Fruit fly (Drosophila melanogaster): ENCODE data around the gene Sox100B.

DNA sequence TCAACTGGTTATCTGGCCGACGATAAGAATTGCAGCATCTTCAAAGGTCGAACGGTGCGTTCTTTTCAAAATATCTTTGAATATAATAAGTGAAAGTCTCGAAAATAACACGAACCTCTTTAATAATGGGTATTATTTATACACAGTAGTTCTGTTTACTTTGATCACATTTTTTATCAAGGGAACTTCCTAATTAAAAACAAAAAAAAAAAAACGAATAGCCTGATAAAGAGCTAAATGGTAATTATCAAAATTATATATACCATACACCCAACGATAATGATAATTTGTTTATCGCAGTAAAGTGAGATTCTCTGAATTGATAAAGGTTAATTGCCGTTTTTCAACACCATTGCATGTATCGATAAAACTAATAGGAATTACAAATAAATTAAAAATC lies 65.5 kb downstream of the Sox100B start, which contains the start of gene Ktch:
- TF ChIP-seq fru (GFP tag; optimal IDR thresholded peaks at IDR 0.05) (no peak), rgr (GFP tag; optimal IDR thresholded peaks at IDR 0.05) (no peak), br (GFP tag; optimal IDR thresholded peaks at IDR 0.05) (no peak), OdsH (GFP tag; optimal IDR thresholded peaks at IDR 0.05) (no peak), Myc (optimal IDR thresholded peaks at IDR 0.05) (no peak)
